Fruit fly (Drosophila melanogaster): ENCODE results near the gene Arc42.

DNA sequence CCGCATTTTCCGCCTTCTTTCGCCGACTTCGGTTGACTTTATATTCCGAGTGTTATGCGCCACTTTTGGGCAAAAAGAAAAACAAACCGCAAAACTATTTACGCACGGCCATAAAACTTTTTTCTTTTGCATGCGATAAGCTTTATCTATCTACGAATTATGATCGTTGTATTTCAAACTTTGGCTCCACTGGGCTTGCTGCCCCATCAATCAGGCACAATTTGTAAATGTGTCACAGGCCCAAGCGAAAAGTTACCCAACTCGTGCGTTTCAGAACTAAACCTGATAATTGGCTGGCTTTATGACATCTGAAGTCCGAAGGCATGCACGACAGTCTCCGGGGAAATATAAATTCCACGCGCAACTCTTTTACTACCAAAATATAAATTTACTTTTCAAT lies 43.6 kb upstream of the Arc42 start:
- no peak for TF ChIP-seq toe (GFP tag; optimal IDR thresholded peaks at IDR 0.05)
- TF ChIP-seq CG5204 (GFP tag; optimal IDR thresholded peaks at IDR 0.05) = no peak
- TF ChIP-seq Clk (GFP tag; optimal IDR thresholded peaks at IDR 0.05) = no peak
- TF ChIP-seq Crg-1 (GFP tag; optimal IDR thresholded peaks at IDR 0.05) = no peak
- no peak for TF ChIP-seq CG7045 (GFP tag; optimal IDR thresholded peaks at IDR 0.05)
- TF ChIP-seq tj (GFP tag; optimal IDR thresholded peaks at IDR 0.05) = no peak
- TF ChIP-seq CG33017 (tag; optimal IDR thresholded peaks at IDR 0.05) = no peak
- no peak for TF ChIP-seq CG11617 (GFP tag; optimal IDR thresholded peaks at IDR 0.05)
- no peak for TF ChIP-seq cic (GFP tag; optimal IDR thresholded peaks at IDR 0.05)
- no peak for TF ChIP-seq CG12768 (GFP tag; optimal IDR thresholded peaks at IDR 0.05)
- TF ChIP-seq CG7101 (tag; optimal IDR thresholded peaks at IDR 0.05) = no peak
- TF ChIP-seq Hr96 (GFP tag; optimal IDR thresholded peaks at IDR 0.05) = no peak
- no peak for TF ChIP-seq kay (GFP tag; ENCODE audit: borderline replicate concordance)
